Worm (Caenorhabditis elegans) whole organism, early embryonic: ENCODE data around the gene catp-6.

Source experiments
- B0310.2 ChIP-seq: sonication (generic microtip); optimal IDR thresholded peaks from 2 replicates; lab custom pipeline; 2016; ENCODE audit warnings: mild to moderate bottlenecking, missing genetic modification characterization, missing compliant biosample characterization
- F13C5.2 ChIP-seq: sonication (generic microtip); optimal IDR thresholded peaks from 2 replicates; lab custom pipeline; 2017; ENCODE audit warnings: mild to moderate bottlenecking, missing genetic modification characterization, inconsistent platforms, missing compliant biosample characterization
- ama-1 ChIP-seq: fragments of 150-350 bp; optimal IDR thresholded peaks from 2 replicates; lab custom pipeline; 2014
- ceh-13 ChIP-seq: fragments of 200-800 bp; sonication (Bioruptor generic); optimal IDR thresholded peaks from 2 replicates; lab custom pipeline; 2018; ENCODE audit warnings: mild to moderate bottlenecking, missing genetic modification characterization, missing compliant biosample characterization
- ets-7 ChIP-seq: sonication (generic microtip); optimal IDR thresholded peaks from 2 replicates; lab custom pipeline; 2016; ENCODE audit warnings: missing genotype, missing genetic modification characterization, missing compliant biosample characterization
- flt-1 ChIP-seq: fragments of 200-800 bp; sonication (Bioruptor generic); IDR thresholded peaks from 2 replicates; pipeline ENCODE4 v1.3.6; 2022; ENCODE audit warnings: missing genetic modification characterization, missing compliant biosample characterization
- hmbx-1 ChIP-seq: sonication (generic microtip); optimal IDR thresholded peaks from 2 replicates; lab custom pipeline; 2016; ENCODE audit warnings: mild to moderate bottlenecking, missing genetic modification characterization, missing compliant biosample characterization
- hmg-4 ChIP-seq: fragments of 200-800 bp; sonication (Bioruptor generic); optimal IDR thresholded peaks from 2 replicates; lab custom pipeline; 2018; ENCODE audit warnings: mild to moderate bottlenecking, missing genetic modification characterization, missing compliant biosample characterization
- pes-1 ChIP-seq: fragments of 200-800 bp; sonication (Bioruptor generic); IDR thresholded peaks from 2 replicates; pipeline ENCODE4 v1.3.6; 2022; ENCODE audit warnings: missing genetic modification reagents, missing genetic modification characterization, missing compliant biosample characterization
- sea-1 ChIP-seq: fragments of 200-800 bp; sonication (Bioruptor generic); conservative IDR thresholded peaks from 2 replicates; pipeline ENCODE4 v1.3.6; 2022; ENCODE audit warnings: missing genetic modification characterization, missing compliant biosample characterization
- tbx-11 ChIP-seq: fragments of 200-800 bp; sonication (Bioruptor generic); IDR thresholded peaks from 2 replicates; pipeline ENCODE4 v1.3.6; 2022; ENCODE audit warnings: missing genetic modification characterization, missing compliant biosample characterization

ce11 chrIV:9852818-9853466 lies 28.6 kb upstream of the catp-6 start:
- TF ChIP-seq sea-1 (no peak), ama-1 (lab: Kevin White, UChicago) (no peak), tbx-11 (GFP tag; lab: Robert Waterston, UW) (no peak), flt-1 (GFP tag; lab: Robert Waterston, UW) (no peak), hmg-4 (GFP tag; lab: Kevin White, UChicago) (no peak), hmbx-1 (tag; lab: Kevin White, UChicago) (no peak), ceh-13 (GFP tag; lab: Kevin White, UChicago) (no peak), B0310.2 (tag; lab: Kevin White, UChicago) (no peak), pes-1 (GFP tag; lab: Robert Waterston, UW) (no peak), F13C5.2 (no peak), ets-7 (tag; lab: Kevin White, UChicago) (no peak)
